Fruit fly (Drosophila melanogaster): ENCODE results near the gene CG33253.

The CG33253 gene

dm6 chrX:19165144-19166011 is 17.8 kb upstream of the CG33253 start (continued):
- TF ChIP-seq ftz-f1 (GFP tag; optimal IDR thresholded peaks at IDR 0.05) (no peak), Dbx (GFP tag; IDR thresholded peaks at IDR 0.05) (no peak), Ets65A (GFP tag) (peak; percentile 75), cas (GFP tag; IDR thresholded peaks at IDR 0.05) (no peak), CG3847 (GFP tag; IDR thresholded peaks at IDR 0.05) (no peak), CG16779 (GFP tag; IDR thresholded peaks at IDR 0.05) (no peak), CkIIα-i1 (GFP tag; IDR thresholded peaks at IDR 0.05) (no peak), CG8478 (optimal IDR thresholded peaks at IDR 0.05) (no peak), gcm (GFP tag; optimal IDR thresholded peaks at IDR 0.05) (no peak), CG10147 (GFP tag; optimal IDR thresholded peaks at IDR 0.05) (no peak), CG11696 (GFP tag; IDR thresholded peaks at IDR 0.05) (no peak), z (GFP tag; IDR thresholded peaks at IDR 0.05) (no peak), maf-S (GFP tag; optimal IDR thresholded peaks at IDR 0.05) (no peak), CG3281 (GFP tag; optimal IDR thresholded peaks at IDR 0.05) (peak; percentile 17), CG34376 (GFP tag; optimal IDR thresholded peaks at IDR 0.05) (no peak), CG15696 (tag; optimal IDR thresholded peaks at IDR 0.05) (no peak), CG33557 (GFP tag; optimal IDR thresholded peaks at IDR 0.05) (no peak), ssp (GFP tag; IDR thresholded peaks at IDR 0.05) (no peak), CG11504 (tag; optimal IDR thresholded peaks at IDR 0.05) (peak; percentile 49), CG12155 (GFP tag; optimal IDR thresholded peaks at IDR 0.05) (no peak), CG16815 (GFP tag; optimal IDR thresholded peaks at IDR 0.05) (no peak), Fer3 (tag; optimal IDR thresholded peaks at IDR 0.05) (no peak), lov (optimal IDR thresholded peaks at IDR 0.05) (no peak), lov (GFP tag; IDR thresholded peaks at IDR 0.05) (no peak), CG7372 (GFP tag; IDR thresholded peaks at IDR 0.05) (no peak), CG6813 (GFP tag; optimal IDR thresholded peaks at IDR 0.05) (no peak), Hmr (GFP tag; optimal IDR thresholded peaks at IDR 0.05) (peak; percentile 20), CG14014 (GFP tag; IDR thresholded peaks at IDR 0.05) (no peak), MTF-1 (GFP tag; optimal IDR thresholded peaks at IDR 0.05; ENCODE audit: borderline replicate concordance) (no peak), Dll (GFP tag; IDR thresholded peaks at IDR 0.05; ENCODE audit: partially characterized antibody) (no peak), Xrp1 (GFP tag; IDR thresholded peaks at IDR 0.05) (no peak), usp (GFP tag; optimal IDR thresholded peaks at IDR 0.05) (no peak), Tbp (GFP tag; optimal IDR thresholded peaks at IDR 0.05) (no peak), CG31224 (GFP tag; IDR thresholded peaks at IDR 0.05) (no peak), CG5245 (GFP tag; optimal IDR thresholded peaks at IDR 0.05) (no peak), ken (GFP tag; IDR thresholded peaks at IDR 0.05) (no peak), Sox100B (GFP tag; optimal IDR thresholded peaks at IDR 0.05) (peak; percentile 32), CG14860 (GFP tag; IDR thresholded peaks at IDR 0.05; ENCODE audit: partially characterized antibody) (no peak), ro (GFP tag; IDR thresholded peaks at IDR 0.05) (no peak), org-1 (GFP tag; optimal IDR thresholded peaks at IDR 0.05) (no peak), Mes4 (GFP tag; optimal IDR thresholded peaks at IDR 0.05) (no peak), ara (GFP tag; IDR thresholded peaks at IDR 0.05) (0 out of 2 replicates have a peak, but pooled peaks have one; percentile 12), HLH54F (GFP tag; optimal IDR thresholded peaks at IDR 0.05) (no peak), CTCF (GFP tag; optimal IDR thresholded peaks at IDR 0.05) (no peak), prd (optimal IDR thresholded peaks at IDR 0.05) (no peak), prd (GFP tag; IDR thresholded peaks at IDR 0.05) (peak; percentile 46; the same call in 2 of the 3 replicates), CG7963 (GFP tag; IDR thresholded peaks at IDR 0.05; ENCODE audit: partially characterized antibody) (no peak), tna (GFP tag; IDR thresholded peaks at IDR 0.05; ENCODE audit: partially characterized antibody) (no peak), Atf3 (GFP tag; optimal IDR thresholded peaks at IDR 0.05) (no peak), Hand (GFP tag; optimal IDR thresholded peaks at IDR 0.05) (no peak), CG3407 (GFP tag; optimal IDR thresholded peaks at IDR 0.05) (no peak), Ravus (GFP tag; IDR thresholded peaks at IDR 0.05) (no peak; the same call in 1 of the 2 replicates)

Data from whole organism, embryonic.